Fruit fly (Drosophila melanogaster): ENCODE measurements around the gene CG34280.

CG34280 gene

dm6 chr3R:17371094-17371493, 32.4 kb downstream of the CG34280 start (continued):
- TF ChIP-seq CG13296 (GFP tag; optimal IDR thresholded peaks at IDR 0.05) (peak; percentile 13), HHEX (GFP tag; optimal IDR thresholded peaks at IDR 0.05) (peak; percentile 15), Hey (tag; optimal IDR thresholded peaks at IDR 0.05) (no peak), scrt (GFP tag; optimal IDR thresholded peaks at IDR 0.05) (peak; percentile 10), ssp (GFP tag; IDR thresholded peaks at IDR 0.05) (0 out of 2 replicates have a peak, but pooled peaks have one; percentile 33), gfzf (GFP tag; optimal IDR thresholded peaks at IDR 0.05) (no peak), wor (GFP tag; IDR thresholded peaks at IDR 0.05) (0 out of 2 replicates have a peak, but pooled peaks have one; percentile 18), gem (tag; optimal IDR thresholded peaks at IDR 0.05) (peak; percentile 44), CG7839 (tag; optimal IDR thresholded peaks at IDR 0.05) (peak; percentile 55), stc (GFP tag; IDR thresholded peaks at IDR 0.05) (peak; percentile 25; the same call in 1 of the 2 replicates), ttk (GFP tag; IDR thresholded peaks at IDR 0.05) (0 out of 2 replicates have a peak, but pooled peaks have one; percentile 25), Bdp1 (GFP tag; optimal IDR thresholded peaks at IDR 0.05) (no peak), dysf (GFP tag; IDR thresholded peaks at IDR 0.05) (peak; percentile 65), ind (GFP tag; optimal IDR thresholded peaks at IDR 0.05) (peak; percentile 11), Hr51 (GFP tag; optimal IDR thresholded peaks at IDR 0.05) (peak in 1 of 2 experiments; percentile 20), CG5180 (GFP tag; optimal IDR thresholded peaks at IDR 0.05) (no peak), CG10431 (GFP tag; optimal IDR thresholded peaks at IDR 0.05) (no peak), Med (GFP tag) (peak; percentile 82), CG2129 (GFP tag; IDR thresholded peaks at IDR 0.05; ENCODE audit: partially characterized antibody) (no peak), CG17612 (GFP tag; IDR thresholded peaks at IDR 0.05) (no peak), Eip74EF (GFP tag; optimal IDR thresholded peaks at IDR 0.05) (no peak), otp (GFP tag; IDR thresholded peaks at IDR 0.05) (0 out of 3 replicates have a peak, but pooled peaks have one; percentile 11)

dm6 chr3R:17366023-17366422, 37.5 kb downstream of the CG34280 start, which contains the start of gene beat-IIa:
TSS of gene beat-IIa (minus strand) at chr3R:17366119.
- no peak for TF ChIP-seq sug (tag; optimal IDR thresholded peaks at IDR 0.05)
- no peak for TF ChIP-seq CG4730 (GFP tag; IDR thresholded peaks at IDR 0.05)
- TF ChIP-seq CG9932 (GFP tag; IDR thresholded peaks at IDR 0.05): no peak
- TF ChIP-seq Ptx1 (GFP tag; IDR thresholded peaks at IDR 0.05): no peak
- TF ChIP-seq CG17186 (GFP tag; optimal IDR thresholded peaks at IDR 0.05): no peak
- no peak for TF ChIP-seq da (GFP tag; optimal IDR thresholded peaks at IDR 0.05)
- TF ChIP-seq z (GFP tag; IDR thresholded peaks at IDR 0.05): no peak
- no peak for TF ChIP-seq Scr (GFP tag; IDR thresholded peaks at IDR 0.05; ENCODE audit: partially characterized antibody)
- TF ChIP-seq salm (tag; optimal IDR thresholded peaks at IDR 0.05): no peak
- peak in 1 of 2 experiments; percentile 26 for TF ChIP-seq crp (GFP tag; optimal IDR thresholded peaks at IDR 0.05)
- no peak for TF ChIP-seq grn (GFP tag; optimal IDR thresholded peaks at IDR 0.05)
- TF ChIP-seq HLHmδ (GFP tag; optimal IDR thresholded peaks at IDR 0.05): no peak
- TF ChIP-seq fu2 (GFP tag; optimal IDR thresholded peaks at IDR 0.05): no peak
- TF ChIP-seq CG12391 (tag; optimal IDR thresholded peaks at IDR 0.05): no peak
- TF ChIP-seq CG31441 (GFP tag; IDR thresholded peaks at IDR 0.05): no peak
- TF ChIP-seq bigmax (GFP tag; optimal IDR thresholded peaks at IDR 0.05): no peak
- no peak for TF ChIP-seq sens (GFP tag)
- no peak for TF ChIP-seq ATbp (GFP tag; optimal IDR thresholded peaks at IDR 0.05)
- no peak for TF ChIP-seq NK7.1 (GFP tag; optimal IDR thresholded peaks at IDR 0.05)
- TF ChIP-seq Hey (tag; optimal IDR thresholded peaks at IDR 0.05): no peak
- no peak for TF ChIP-seq seq (GFP tag; IDR thresholded peaks at IDR 0.05)
- peak; percentile 97 for TF ChIP-seq Deaf1 (tag; optimal IDR thresholded peaks at IDR 0.05)
- TF ChIP-seq MBD-R2 (GFP tag; IDR thresholded peaks at IDR 0.05): no peak
- no peak for TF ChIP-seq zfh2 (GFP tag; optimal IDR thresholded peaks at IDR 0.05)
- TF ChIP-seq Lpt (GFP tag; optimal IDR thresholded peaks at IDR 0.05): no peak
- no peak for TF ChIP-seq YL-1 (GFP tag; optimal IDR thresholded peaks at IDR 0.05)
- TF ChIP-seq hb (GFP tag; IDR thresholded peaks at IDR 0.05; ENCODE audit: partially characterized antibody): no peak
- TF ChIP-seq Trl (optimal IDR thresholded peaks at IDR 0.05): peak in 1 of 2 experiments; percentile 25
- TF ChIP-seq Trl (GFP tag; optimal IDR thresholded peaks at IDR 0.05): no peak
- TF ChIP-seq insv (GFP tag; optimal IDR thresholded peaks at IDR 0.05): no peak
